Fruit fly (Drosophila melanogaster) Kc167 (cell line): Measurements from ENCODE around the gene maca.

Experiments used
- Myc ChIP-seq: fragments of >200 bp; optimal IDR thresholded peaks from 2 replicates; lab custom pipeline; 2017; ENCODE audit warnings: missing external identifiers
- Sin3A ChIP-seq: fragments of >200 bp; optimal IDR thresholded peaks from 2 replicates; lab custom pipeline; 2018; ENCODE audit warnings: missing external identifiers
- h ChIP-seq: fragments of >200 bp; optimal IDR thresholded peaks from 3 replicates; lab custom pipeline; 2018; ENCODE audit warnings: missing external identifiers
- insv ChIP-seq: fragments of >200 bp; optimal IDR thresholded peaks from 3 replicates; lab custom pipeline; 2018; ENCODE audit warnings: missing external identifiers
- psq ChIP-seq: fragments of >200 bp; optimal IDR thresholded peaks from 2 replicates; lab custom pipeline; 2017; ENCODE audit warnings: missing external identifiers
- ttk ChIP-seq: sonication (Bioruptor generic); optimal IDR thresholded peaks from 2 replicates; lab custom pipeline; 2017; ENCODE audit warnings: missing external identifiers

maca gene

dm6 chr3R:15494302-15494701 lies at the start of gene maca:
Gene maca (plus strand): TSS chr3R:15494602.
- TF ChIP-seq ttk (lab: Kevin White, UChicago) (no peak), insv (no peak), h (lab: Kevin White, UChicago) (no peak), Sin3A (no peak), Myc (lab: Kevin White, UChicago) (no peak), psq (lab: Kevin White, UChicago) (no peak)

DNA sequence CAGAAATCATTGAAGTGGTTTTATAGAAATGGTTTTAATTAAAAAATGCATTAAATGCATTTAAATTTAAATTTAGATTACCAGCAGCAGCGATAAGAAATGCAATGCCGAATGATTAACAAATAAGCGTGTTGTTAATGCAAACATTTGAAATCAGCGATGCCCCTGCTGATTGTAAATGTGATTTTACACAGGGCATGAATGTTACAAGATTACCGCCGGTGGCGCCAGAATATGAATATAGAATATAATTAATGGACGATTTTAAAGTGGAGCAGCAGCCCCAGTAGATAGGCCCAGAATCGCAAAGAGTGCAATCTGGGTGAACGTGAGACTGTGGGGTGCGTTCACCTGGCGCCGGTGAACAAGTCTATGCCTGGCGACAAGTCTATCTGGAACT lies 48.3 kb upstream of the maca start:
- no peak for TF ChIP-seq Sin3A
- no peak for TF ChIP-seq Myc (lab: Kevin White, UChicago)
- TF ChIP-seq psq (lab: Kevin White, UChicago) = no peak
- TF ChIP-seq h (lab: Kevin White, UChicago) = no peak
- TF ChIP-seq ttk (lab: Kevin White, UChicago) = no peak
- no peak for TF ChIP-seq insv

DNA sequence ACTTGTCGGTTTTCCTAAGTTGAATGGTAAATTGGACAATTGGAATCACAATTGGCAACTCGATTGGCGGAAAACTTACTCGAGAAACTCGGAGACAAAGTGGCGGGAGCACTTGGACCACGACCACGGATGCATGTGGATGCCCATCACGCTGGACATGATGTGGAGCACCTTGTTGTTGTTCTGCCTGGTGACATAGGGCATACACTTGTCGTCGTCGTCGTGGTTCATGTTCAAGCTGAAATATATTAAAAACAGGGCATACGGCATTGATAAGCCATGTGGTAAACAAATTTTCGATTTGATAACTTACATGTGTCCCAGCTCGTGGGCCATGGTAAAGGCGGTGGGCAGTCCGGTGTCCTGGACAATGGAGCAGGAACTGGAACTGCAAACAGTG lies 46.6 kb upstream of the maca start:
- TF ChIP-seq insv (no peak), Sin3A (no peak), h (lab: Kevin White, UChicago) (no peak)

DNA sequence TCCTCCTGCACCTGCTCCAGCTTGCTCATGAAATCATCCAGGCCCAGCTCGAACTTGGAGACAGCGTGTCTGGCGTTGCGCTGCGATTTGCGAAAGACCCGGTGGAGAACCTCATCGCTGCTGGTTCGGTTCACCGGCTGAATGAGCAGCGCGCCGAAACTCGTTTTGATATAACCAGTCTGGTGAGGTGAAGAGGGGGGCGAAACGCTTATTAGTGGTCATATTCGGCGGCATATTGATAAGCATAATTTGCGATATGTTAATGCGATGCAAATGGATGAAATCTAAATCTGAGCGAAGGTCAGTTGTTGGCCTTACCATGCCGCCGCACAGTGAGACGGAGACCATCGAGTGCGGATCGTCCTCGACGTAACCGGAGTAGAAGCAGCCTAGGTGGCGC lies 45.7 kb upstream of the maca start:
- TF ChIP-seq Sin3A = no peak
- TF ChIP-seq h (lab: Kevin White, UChicago) = no peak
- TF ChIP-seq Myc (lab: Kevin White, UChicago) = no peak
- no peak for TF ChIP-seq ttk (lab: Kevin White, UChicago)
- TF ChIP-seq psq (lab: Kevin White, UChicago) = no peak
- TF ChIP-seq insv = no peak

DNA sequence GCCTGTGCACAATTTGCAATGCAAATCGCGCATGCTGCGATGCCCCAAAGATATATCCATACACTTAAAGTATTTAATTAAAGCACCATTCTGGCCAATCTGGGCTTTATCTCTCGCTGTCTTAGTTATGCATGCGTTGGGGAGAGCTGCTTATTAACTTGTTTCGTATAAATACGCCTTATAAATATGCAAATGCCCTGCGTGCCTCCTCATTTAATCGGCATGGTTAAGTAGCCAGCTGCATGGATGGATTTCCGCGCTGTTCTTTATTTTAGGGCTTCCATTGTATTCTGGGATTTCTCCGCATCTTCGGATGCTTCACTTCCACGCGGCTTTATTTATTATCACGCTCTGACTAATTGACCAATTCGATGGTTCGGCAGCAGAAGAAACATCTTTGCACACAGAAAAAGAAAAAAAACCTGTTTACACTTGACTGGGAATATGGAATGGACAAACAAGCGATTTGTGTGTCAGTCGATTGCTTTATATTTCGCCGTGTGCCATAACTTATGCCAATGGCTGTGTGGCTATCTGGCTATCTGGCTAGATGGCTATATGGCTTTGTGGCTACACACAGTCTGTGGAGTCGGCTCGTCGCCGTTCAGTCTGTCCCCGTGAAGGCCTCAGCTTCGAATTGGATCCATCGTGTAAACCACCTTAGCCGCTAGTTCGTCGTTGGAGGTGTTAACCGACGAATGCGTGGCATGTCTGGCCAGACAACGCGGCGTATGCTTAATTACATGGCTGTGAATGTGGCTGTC lies 42.9 kb upstream of the maca start:
- TF ChIP-seq insv (no peak), psq (lab: Kevin White, UChicago) (no peak), Sin3A (no peak), h (lab: Kevin White, UChicago) (no peak), ttk (lab: Kevin White, UChicago) (no peak), Myc (lab: Kevin White, UChicago) (no peak)

- TF ChIP-seq insv (no peak), psq (lab: Kevin White, UChicago) (no peak), Myc (lab: Kevin White, UChicago) (no peak), h (lab: Kevin White, UChicago) (no peak)
These were observed 36.9 kb upstream of the maca start for dm6 chr3R:15457386-15458011.

DNA sequence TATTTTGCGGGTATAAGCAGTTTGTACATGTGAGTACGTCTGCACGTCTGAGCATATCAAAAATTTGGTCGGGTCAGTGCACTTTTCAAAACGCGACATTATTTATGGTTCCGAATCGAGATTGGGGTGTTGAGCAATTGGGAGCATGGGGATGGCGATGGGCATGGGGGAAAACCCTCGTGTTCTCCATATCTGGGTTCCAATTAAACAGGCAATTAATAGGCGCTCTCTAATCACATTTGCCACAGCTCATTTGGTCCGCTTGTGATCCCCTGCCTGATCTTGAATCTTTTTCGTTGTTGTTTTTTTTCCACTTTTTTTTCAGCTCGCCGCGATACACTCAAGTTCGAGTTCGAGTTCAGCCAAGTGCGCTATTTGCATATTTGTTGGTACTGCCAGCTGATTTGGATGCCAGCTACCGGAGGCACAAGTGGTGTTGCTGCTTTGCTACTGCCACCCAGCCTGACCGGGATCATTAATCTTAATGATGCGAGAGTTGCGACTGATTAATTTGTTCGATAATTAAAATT lies 36.2 kb upstream of the maca start:
- TF ChIP-seq Myc (lab: Kevin White, UChicago) = no peak
- no peak for TF ChIP-seq Sin3A
- no peak for TF ChIP-seq insv
- TF ChIP-seq ttk (lab: Kevin White, UChicago) = no peak
- no peak for TF ChIP-seq psq (lab: Kevin White, UChicago)
- no peak for TF ChIP-seq h (lab: Kevin White, UChicago)

- no peak for TF ChIP-seq Myc (lab: Kevin White, UChicago)
- no peak for TF ChIP-seq psq (lab: Kevin White, UChicago)
- TF ChIP-seq ttk (lab: Kevin White, UChicago) = no peak
- no peak for TF ChIP-seq insv
- no peak for TF ChIP-seq h (lab: Kevin White, UChicago)
- no peak for TF ChIP-seq Sin3A
These were observed 31.2 kb upstream of the maca start for dm6 chr3R:15463172-15463571.

dm6 chr3R:15467991-15468764 lies 26.2 kb upstream of the maca start:
- no peak for TF ChIP-seq Sin3A
- TF ChIP-seq insv = no peak
- no peak for TF ChIP-seq Myc (lab: Kevin White, UChicago)
- no peak for TF ChIP-seq psq (lab: Kevin White, UChicago)
- TF ChIP-seq h (lab: Kevin White, UChicago) = no peak
- TF ChIP-seq ttk (lab: Kevin White, UChicago) = no peak

dm6 chr3R:15471742-15472141 lies 22.7 kb upstream of the maca start:
- TF ChIP-seq Sin3A (no peak), Myc (lab: Kevin White, UChicago) (no peak), h (lab: Kevin White, UChicago) (no peak), psq (lab: Kevin White, UChicago) (no peak), insv (no peak), ttk (lab: Kevin White, UChicago) (no peak)

dm6 chr3R:15472753-15473212 lies 21.6 kb upstream of the maca start:
- TF ChIP-seq h (lab: Kevin White, UChicago) = no peak
- no peak for TF ChIP-seq psq (lab: Kevin White, UChicago)
- no peak for TF ChIP-seq ttk (lab: Kevin White, UChicago)
- TF ChIP-seq Myc (lab: Kevin White, UChicago) = no peak
- TF ChIP-seq insv = no peak
- no peak for TF ChIP-seq Sin3A
